Worm (Caenorhabditis elegans) whole organism, L2 larva: ENCODE results near the gene rpn-7.
"Not testable (repeated sequence)": the region's sequence is repeated elsewhere in the genome, so short reads cannot be mapped to it uniquely, and the experiment has no call there.

ENCODE experiments used
- ZK546.5 ChIP-seq: sonication (generic microtip); optimal IDR thresholded peaks from 2 replicates; lab custom pipeline; 2017; ENCODE audit warnings: missing biosample characterization, missing genetic modification characterization
- aly-2 ChIP-seq: fragments of 150-350 bp; optimal IDR thresholded peaks from 2 replicates; lab custom pipeline; 2014; ENCODE audit warnings: missing biosample characterization, missing genetic modification characterization
- ama-1 ChIP-seq: fragments of 150-350 bp; optimal IDR thresholded peaks from 2 replicates; lab custom pipeline; 2018; ENCODE audit warnings: inconsistent platforms
- blmp-1 ChIP-seq: sonication (generic microtip); optimal IDR thresholded peaks from 2 replicates; lab custom pipeline; 2017; ENCODE audit warnings: missing genetic modification characterization, mild to moderate bottlenecking, missing compliant biosample characterization, antibody characterized with exemption, moderate library complexity; ENCODE audit not compliant: insufficient read depth
- lin-39 ChIP-seq: fragments of 150-350 bp; optimal IDR thresholded peaks from 2 replicates; lab custom pipeline; 2014; ENCODE audit warnings: missing biosample characterization, missing genetic modification reagents, missing genetic modification characterization
- mab-5 ChIP-seq: fragments of 150-350 bp; optimal IDR thresholded peaks from 2 replicates; lab custom pipeline; 2014; ENCODE audit warnings: missing biosample characterization, missing genetic modification characterization
- nhr-10 ChIP-seq: sonication (generic microtip); optimal IDR thresholded peaks from 2 replicates; lab custom pipeline; 2017; ENCODE audit warnings: missing biosample characterization, missing genetic modification characterization
- nhr-12 ChIP-seq: fragments of 150-350 bp; optimal IDR thresholded peaks from 2 replicates; lab custom pipeline; 2014; ENCODE audit warnings: missing biosample characterization, missing genetic modification characterization
- nhr-129 ChIP-seq: fragments of 150-350 bp; optimal IDR thresholded peaks from 2 replicates; lab custom pipeline; 2014; ENCODE audit warnings: missing biosample characterization, missing genetic modification characterization
- sma-3 ChIP-seq: sonication (generic microtip); optimal IDR thresholded peaks from 2 replicates; lab custom pipeline; 2016; ENCODE audit warnings: missing genetic modification reagents, missing genetic modification characterization, missing compliant biosample characterization
- unc-62 ChIP-seq: fragments of 150-350 bp; optimal IDR thresholded peaks from 2 replicates; lab custom pipeline; 2014; ENCODE audit warnings: missing biosample characterization, missing genetic modification reagents, missing genetic modification characterization
- ztf-11 ChIP-seq: sonication (generic microtip); optimal IDR thresholded peaks from 2 replicates; lab custom pipeline; 2017; ENCODE audit warnings: missing biosample characterization, missing genetic modification characterization
- ztf-4 ChIP-seq: fragments of 150-350 bp; optimal IDR thresholded peaks from 2 replicates; lab custom pipeline; 2014; ENCODE audit warnings: missing biosample characterization, missing genetic modification characterization

DNA sequence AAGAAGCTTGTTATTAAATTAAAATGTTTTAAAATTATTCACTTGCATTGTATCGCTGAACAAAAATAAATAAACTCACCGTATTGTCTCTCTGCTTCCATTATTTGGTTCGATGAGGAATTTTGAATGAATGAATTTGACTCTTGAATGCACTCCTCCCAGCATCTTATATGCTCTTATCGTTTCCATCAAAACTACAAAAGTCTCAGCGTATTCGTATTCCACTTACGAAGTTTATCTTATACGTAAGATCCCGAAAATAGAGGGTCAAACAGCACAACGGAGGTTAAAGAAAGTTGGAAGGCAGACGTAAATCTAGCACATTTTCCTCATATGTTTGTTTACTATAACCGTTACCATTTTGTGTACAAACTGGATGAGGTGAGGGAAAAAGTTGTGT, 30.1 kb upstream of the rpn-7 start, which contains the start of gene nhr-267:
- not testable (repeated sequence) for TF ChIP-seq unc-62 (GFP tag; lab: Kevin White, UChicago); lin-39 (tag; lab: Kevin White, UChicago); ZK546.5 (tag; lab: Kevin White, UChicago); nhr-12; nhr-10 (tag; lab: Kevin White, UChicago); ztf-11 (tag; lab: Kevin White, UChicago); blmp-1 (tag; lab: Kevin White, UChicago); ama-1 (lab: Kevin White, UChicago); ztf-4; aly-2 (tag; lab: Kevin White, UChicago); mab-5 (tag; lab: Kevin White, UChicago); sma-3 (GFP tag; lab: Kevin White, UChicago); nhr-129 (tag; lab: Kevin White, UChicago)
